Worm (Caenorhabditis elegans) whole organism, L1 larva: ENCODE results near the gene clec-52.

Experiments
- blmp-1 ChIP-seq: fragments of 150-350 bp; optimal IDR thresholded peaks from 2 replicates; lab custom pipeline; 2014; ENCODE audit warnings: missing biosample characterization, missing genetic modification characterization
- egl-27 ChIP-seq, 2 experiments: fragments of 150-350 bp in 1 of 2; sonication (generic microtip); optimal IDR thresholded peaks; 3 replicates each; lab custom pipeline; 2017 to 2018; ENCODE audit warnings: missing biosample characterization in 2 of 2, missing genetic modification characterization in 2 of 2, missing genetic modification reagents in 2 of 2

DNA sequence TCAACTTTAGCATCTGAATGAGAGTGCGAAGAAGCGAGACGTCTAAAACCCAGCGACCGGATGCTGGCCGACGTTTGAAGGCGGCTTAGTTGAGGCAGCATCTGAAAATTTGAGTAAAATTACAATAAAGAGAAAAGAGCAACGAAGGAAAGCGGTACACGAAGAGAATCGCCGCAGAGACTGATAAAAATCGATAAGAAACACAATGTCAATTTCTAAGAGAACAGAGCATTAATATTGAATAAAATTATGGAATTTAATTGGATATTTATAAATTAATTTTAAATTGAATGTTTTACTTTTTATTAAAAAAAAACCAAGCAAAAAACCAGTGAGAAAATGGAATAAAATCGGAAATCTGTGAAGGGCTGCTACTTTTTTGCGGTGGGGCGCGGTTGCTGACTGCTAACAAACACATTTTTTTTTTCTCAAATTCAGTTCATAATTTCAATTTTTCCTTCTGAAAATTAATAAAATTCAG lies 38.4 kb downstream of the clec-52 start, which contains the start of the genes ndub-11 and moc-3:
- no peak for TF ChIP-seq blmp-1 (tag; lab: Kevin White, UChicago)
- TF ChIP-seq egl-27 (tag; optimal IDR thresholded peaks at IDR 0.05; lab: Kevin White, UChicago): no peak
